Worm (Caenorhabditis elegans) whole organism, young adult: ENCODE results near the gene F36H12.9.

Source experiments
- F49E8.2 ChIP-seq: sonication (generic microtip); optimal IDR thresholded peaks from 3 replicates; lab custom pipeline; 2017; ENCODE audit warnings: missing genetic modification characterization, mild to moderate bottlenecking, missing compliant biosample characterization, antibody characterized with exemption, moderate library complexity; ENCODE audit not compliant: insufficient read depth
- F57C9.4 ChIP-seq: sonication (generic microtip); optimal IDR thresholded peaks from 2 replicates; lab custom pipeline; 2017; ENCODE audit warnings: mild to moderate bottlenecking, missing genetic modification characterization, missing compliant biosample characterization
- T26A5.8 ChIP-seq: sonication (generic microtip); optimal IDR thresholded peaks from 2 replicates; lab custom pipeline; 2016; ENCODE audit warnings: missing genetic modification characterization, missing compliant biosample characterization
- madf-8 ChIP-seq: fragments of 200-800 bp; sonication (Bioruptor generic); conservative IDR thresholded peaks from 2 replicates; pipeline ENCODE4 v1.3.6; 2022; ENCODE audit warnings: missing genetic modification reagents, missing genetic modification characterization, missing compliant biosample characterization
- mel-28 ChIP-seq: sonication (generic microtip); optimal IDR thresholded peaks from 2 replicates; lab custom pipeline; 2016; ENCODE audit warnings: borderline replicate concordance, mild to moderate bottlenecking, missing genetic modification characterization, missing compliant biosample characterization
- nfyb-1 ChIP-seq: fragments of 200-800 bp; sonication (Bioruptor generic); IDR thresholded peaks from 2 replicates; pipeline ENCODE4 v1.3.6; 2022; ENCODE audit warnings: missing genetic modification reagents, missing genetic modification characterization, missing compliant biosample characterization
- sea-2 ChIP-seq: fragments of 200-800 bp; sonication (Bioruptor generic); IDR thresholded peaks from 2 replicates; pipeline ENCODE4 v1.3.6; 2022; ENCODE audit warnings: missing genetic modification characterization, missing compliant biosample characterization
- snpc-4 ChIP-seq, 5 experiments: fragments of 150-350 bp in 1 of 5; sonication (generic microtip) in 4 of 5; optimal IDR thresholded peaks; 2 replicates each; lab custom pipeline; 2014 to 2018; ENCODE audit warnings: missing genetic modification characterization in 5 of 5, missing biosample characterization in 3 of 5, antibody characterized with exemption in 2 of 5, mild to moderate bottlenecking in 2 of 5, missing compliant biosample characterization in 2 of 5, missing genotype in 2 of 5, moderate library complexity in 2 of 5, missing genetic modification reagents in 1 of 5

DNA sequence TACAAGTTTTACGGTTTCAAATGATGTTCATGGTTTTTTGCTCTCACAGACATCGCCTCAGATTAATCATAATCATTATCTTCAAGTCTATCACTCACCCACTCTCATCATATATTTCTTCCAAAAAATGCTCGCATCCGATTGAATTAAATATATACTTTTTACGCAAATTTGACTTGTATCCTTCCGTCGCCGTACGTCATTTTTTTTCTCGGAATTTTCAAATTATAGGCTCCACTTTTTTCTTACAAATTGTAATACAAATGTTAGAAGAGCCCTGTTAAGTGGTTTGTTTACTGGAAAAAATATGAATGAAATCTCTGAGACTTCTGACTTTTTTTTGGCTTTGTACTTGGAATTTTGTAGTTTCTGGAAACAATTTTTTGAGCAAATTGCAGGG is 30.4 kb downstream of the F36H12.9 start:
- TF ChIP-seq mel-28 (tag; lab: Kevin White, UChicago) (no peak), sea-2 (GFP tag; lab: Robert Waterston, UW) (no peak), T26A5.8 (tag; lab: Kevin White, UChicago) (no peak), madf-8 (no peak), F49E8.2 (no peak), F57C9.4 (tag; lab: Kevin White, UChicago) (no peak), snpc-4 (GFP tag; optimal IDR thresholded peaks at IDR 0.05; lab: Kevin White, UChicago) (no peak), snpc-4 (tag; optimal IDR thresholded peaks at IDR 0.05; lab: Kevin White, UChicago) (no peak), nfyb-1 (GFP tag; lab: Robert Waterston, UW) (no peak)
